Worm (Caenorhabditis elegans) whole organism, early embryonic: ENCODE data around the gene fars-2.

Experiments used
- F13C5.2 ChIP-seq: sonication (generic microtip); optimal IDR thresholded peaks from 2 replicates; lab custom pipeline; 2017; ENCODE audit warnings: mild to moderate bottlenecking, missing genetic modification characterization, inconsistent platforms, missing compliant biosample characterization
- ama-1 ChIP-seq: fragments of 150-350 bp; optimal IDR thresholded peaks from 2 replicates; lab custom pipeline; 2014
- ceh-13 ChIP-seq: fragments of 200-800 bp; sonication (Bioruptor generic); optimal IDR thresholded peaks from 2 replicates; lab custom pipeline; 2018; ENCODE audit warnings: mild to moderate bottlenecking, missing genetic modification characterization, missing compliant biosample characterization
- ceh-36 ChIP-seq: sonication (generic microtip); optimal IDR thresholded peaks from 2 replicates; lab custom pipeline; 2016; ENCODE audit warnings: missing genetic modification characterization, inconsistent platforms, missing compliant biosample characterization
- ets-7 ChIP-seq: sonication (generic microtip); optimal IDR thresholded peaks from 2 replicates; lab custom pipeline; 2016; ENCODE audit warnings: missing genotype, missing genetic modification characterization, missing compliant biosample characterization
- hnd-1 ChIP-seq: sonication (generic microtip); optimal IDR thresholded peaks from 2 replicates; lab custom pipeline; 2016; ENCODE audit warnings: missing genetic modification characterization, missing compliant biosample characterization
- pes-1 ChIP-seq: fragments of 200-800 bp; sonication (Bioruptor generic); IDR thresholded peaks from 2 replicates; pipeline ENCODE4 v1.3.6; 2022; ENCODE audit warnings: missing genetic modification reagents, missing genetic modification characterization, missing compliant biosample characterization
- scrt-1 ChIP-seq: fragments of 200-800 bp; sonication (Bioruptor generic); IDR thresholded peaks from 2 replicates; pipeline ENCODE4 v1.3.6; 2022; ENCODE audit warnings: missing genetic modification characterization, missing compliant biosample characterization
- sea-1 ChIP-seq: fragments of 200-800 bp; sonication (Bioruptor generic); conservative IDR thresholded peaks from 2 replicates; pipeline ENCODE4 v1.3.6; 2022; ENCODE audit warnings: missing genetic modification characterization, missing compliant biosample characterization
- tbx-11 ChIP-seq: fragments of 200-800 bp; sonication (Bioruptor generic); IDR thresholded peaks from 2 replicates; pipeline ENCODE4 v1.3.6; 2022; ENCODE audit warnings: missing genetic modification characterization, missing compliant biosample characterization
- tbx-37 ChIP-seq: fragments of 200-800 bp; sonication (Bioruptor generic); conservative IDR thresholded peaks from 2 replicates; pipeline ENCODE4 v1.3.6; 2022; ENCODE audit warnings: missing genetic modification reagents, missing genetic modification characterization, missing compliant biosample characterization
- tra-4 ChIP-seq: sonication (generic microtip); optimal IDR thresholded peaks from 2 replicates; lab custom pipeline; 2017; ENCODE audit warnings: missing genetic modification characterization, missing compliant biosample characterization

- no peak for TF ChIP-seq ama-1 (lab: Kevin White, UChicago)
- no peak for TF ChIP-seq hnd-1 (tag; lab: Kevin White, UChicago)
- TF ChIP-seq tbx-37 (GFP tag; lab: Robert Waterston, UW): no peak
- TF ChIP-seq ceh-36 (tag; lab: Kevin White, UChicago): no peak
- no peak for TF ChIP-seq F13C5.2 (tag; lab: Kevin White, UChicago)
- TF ChIP-seq tra-4 (tag; lab: Kevin White, UChicago): no peak
- no peak for TF ChIP-seq ceh-13 (GFP tag; lab: Kevin White, UChicago)
- TF ChIP-seq sea-1 (GFP tag; lab: Robert Waterston, UW): no peak
- TF ChIP-seq tbx-11: no peak
- no peak for TF ChIP-seq scrt-1 (GFP tag; lab: Robert Waterston, UW)
- no peak for TF ChIP-seq pes-1 (GFP tag; lab: Robert Waterston, UW)
- TF ChIP-seq ets-7 (tag; lab: Kevin White, UChicago): no peak
Measured at ce11 chrV:19848014-19848413, 59.2 kb downstream of the fars-2 start, which contains the start of gene Y116F11B.7.
